Worm (Caenorhabditis elegans) whole organism, L4/young adult: ENCODE measurements around the gene T10H4.13.

Experiments
- W03F9.2 ChIP-seq: fragments of 150-350 bp; optimal IDR thresholded peaks from 2 replicates; lab custom pipeline; 2014; ENCODE audit warnings: missing biosample characterization, missing genetic modification characterization
- him-1 ChIP-seq: sonication (generic microtip); optimal IDR thresholded peaks from 2 replicates; lab custom pipeline; 2016; ENCODE audit warnings: missing genotype, missing genetic modification reagents, missing genetic modification characterization, missing compliant biosample characterization

DNA sequence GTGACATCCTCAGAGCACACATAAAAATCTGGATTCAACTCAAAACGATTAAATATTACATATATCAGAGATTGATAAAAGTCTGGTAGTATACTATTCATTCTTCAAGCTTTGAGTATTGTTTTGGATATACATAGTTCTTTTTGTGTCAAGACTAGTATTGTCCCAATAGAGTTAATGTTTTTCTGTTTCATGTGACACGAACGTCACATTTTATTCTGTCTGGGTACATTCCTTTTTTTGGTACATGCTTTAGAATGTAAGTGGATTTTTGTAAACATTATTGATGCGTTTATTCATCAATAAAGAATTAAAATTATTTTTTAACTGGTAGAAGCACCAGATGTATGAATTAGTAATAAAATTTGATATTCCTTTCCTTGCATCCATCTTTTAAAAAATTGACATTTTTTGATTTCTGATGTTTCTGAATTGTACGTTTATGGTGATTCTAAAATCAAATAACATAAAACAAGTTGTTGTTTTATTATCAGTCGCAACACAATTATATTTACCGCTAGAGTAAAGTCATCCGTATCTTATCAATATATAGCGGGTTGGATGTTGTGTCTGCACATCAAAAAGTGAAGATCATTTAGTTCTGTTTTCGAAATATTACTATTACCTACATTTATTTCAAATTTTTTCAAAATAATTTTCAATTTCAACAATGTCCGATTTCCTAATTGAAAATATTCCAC is 48.7 kb upstream of the T10H4.13 start, which contains the start of the genes srt-22 and nhr-246:
- TF ChIP-seq him-1 (no peak), W03F9.2 (no peak)
